Worm (Caenorhabditis elegans): ENCODE results near the gene pfk-1.2.

- TF ChIP-seq flt-1 (GFP tag; IDR thresholded peaks at IDR 0.05) (no peak), tab-1 (GFP tag; IDR thresholded peaks at IDR 0.05) (no peak), T22C8.4 (GFP tag; IDR thresholded peaks at IDR 0.05) (no peak), klf-2 (GFP tag; conservative IDR thresholded peaks at IDR 0.05) (no peak), ztf-29 (GFP tag; IDR thresholded peaks at IDR 0.05) (no peak), ref-1 (GFP tag; conservative IDR thresholded peaks at IDR 0.05) (no peak), med-1 (GFP tag; optimal IDR thresholded peaks at IDR 0.05; ENCODE audit: insufficient read depth) (no peak)
Observed at ce11 chrV:9568707-9569106, 37.1 kb downstream of the pfk-1.2 start, which contains the start of gene F25B3.4.
